Fruit fly (Drosophila melanogaster): ENCODE data around the gene CG8369.

dm6 chr3R:8807048-8807447, 14.8 kb upstream of the CG8369 start:
- TF ChIP-seq CG31627 (GFP tag; optimal IDR thresholded peaks at IDR 0.05) (no peak), svp (GFP tag) (no peak), CG16779 (tag; optimal IDR thresholded peaks at IDR 0.05) (no peak), Sox102F (GFP tag; optimal IDR thresholded peaks at IDR 0.05) (no peak), CG8632 (GFP tag; optimal IDR thresholded peaks at IDR 0.05) (no peak), CG4318 (GFP tag; optimal IDR thresholded peaks at IDR 0.05) (no peak), Ets96B (tag; optimal IDR thresholded peaks at IDR 0.05) (no peak), Smox (GFP tag; optimal IDR thresholded peaks at IDR 0.05) (no peak), CG11902 (GFP tag; optimal IDR thresholded peaks at IDR 0.05) (no peak), salr (GFP tag; optimal IDR thresholded peaks at IDR 0.05) (no peak), CG3919 (GFP tag; optimal IDR thresholded peaks at IDR 0.05) (no peak)

All from whole organism, prepupa.